Worm (Caenorhabditis elegans) whole organism, mixed stage, embryonic: Measurements from ENCODE around the gene BE10.5.

Experiments used
- blmp-1 ChIP-seq: fragments of 150-350 bp; optimal IDR thresholded peaks from 2 replicates; lab custom pipeline; 2014; ENCODE audit warnings: missing biosample characterization, missing genetic modification characterization
- ces-1 ChIP-seq: fragments of 150-350 bp; optimal IDR thresholded peaks from 2 replicates; lab custom pipeline; 2014; ENCODE audit warnings: missing biosample characterization, missing genetic modification reagents, missing genetic modification characterization
- lin-13 ChIP-seq: fragments of 150-350 bp; optimal IDR thresholded peaks from 2 replicates; lab custom pipeline; 2014; ENCODE audit warnings: missing biosample characterization, missing genetic modification characterization
- lsy-2 ChIP-seq: fragments of 150-350 bp; optimal IDR thresholded peaks from 2 replicates; lab custom pipeline; 2014; ENCODE audit warnings: missing biosample characterization, missing genetic modification characterization
- mab-5 ChIP-seq: fragments of 150-350 bp; optimal IDR thresholded peaks from 2 replicates; lab custom pipeline; 2014; ENCODE audit warnings: missing biosample characterization, missing genetic modification characterization
- nhr-237 ChIP-seq: fragments of 150-350 bp; optimal IDR thresholded peaks from 2 replicates; lab custom pipeline; 2014; ENCODE audit warnings: missing biosample characterization, missing genetic modification characterization
- nhr-28 ChIP-seq: fragments of 150-350 bp; optimal IDR thresholded peaks from 2 replicates; lab custom pipeline; 2014; ENCODE audit warnings: missing biosample characterization, missing genetic modification characterization
- nhr-76 ChIP-seq: sonication (generic microtip); optimal IDR thresholded peaks from 2 replicates; lab custom pipeline; 2017; ENCODE audit warnings: missing biosample characterization, missing genetic modification characterization
- snpc-4 ChIP-seq: fragments of 150-350 bp; optimal IDR thresholded peaks from 2 replicates; lab custom pipeline; 2014; ENCODE audit warnings: missing biosample characterization, missing genetic modification characterization
- sptf-1 ChIP-seq: sonication (generic microtip); optimal IDR thresholded peaks from 2 replicates; lab custom pipeline; 2017; ENCODE audit warnings: mild to moderate bottlenecking, missing genetic modification characterization, moderate library complexity, missing compliant biosample characterization

- TF ChIP-seq sptf-1 (tag; lab: Kevin White, UChicago) (no peak), ces-1 (GFP tag; lab: Kevin White, UChicago) (no peak), blmp-1 (tag; lab: Kevin White, UChicago) (no peak), nhr-237 (tag; lab: Kevin White, UChicago) (no peak), lin-13 (tag; lab: Kevin White, UChicago) (no peak), lsy-2 (no peak), nhr-28 (tag; lab: Kevin White, UChicago) (no peak), mab-5 (tag; lab: Kevin White, UChicago) (no peak), snpc-4 (tag; lab: Kevin White, UChicago) (no peak), nhr-76 (tag; lab: Kevin White, UChicago) (no peak)
These were observed 16.1 kb upstream of the BE10.5 start for ce11 chrIII:12822608-12823261.
